Fruit fly (Drosophila melanogaster) whole organism, embryonic: ENCODE measurements around the gene Mocs1.

Source experiments
- Aef1 ChIP-seq: fragments of 200-800 bp; sonication (Bioruptor generic); IDR thresholded peaks from 3 replicates; pipeline ENCODE4 v1.3.6; 2022; ENCODE audit warnings: missing biosample characterization, missing genetic modification characterization
- Atf-2 ChIP-seq: fragments of 200-800 bp; sonication (Bioruptor generic); optimal IDR thresholded peaks from 2 replicates; lab custom pipeline; 2016; ENCODE audit warnings: missing biosample characterization, missing genetic modification characterization
- B-H1 ChIP-seq: fragments of 200-800 bp; sonication (Bioruptor generic); IDR thresholded peaks from 3 replicates; pipeline ENCODE4 v1.3.6; 2022; ENCODE audit warnings: missing biosample characterization, missing genetic modification characterization
- CG10267 ChIP-seq: fragments of 200-800 bp; sonication (Bioruptor generic); optimal IDR thresholded peaks from 2 replicates; lab custom pipeline; 2018; ENCODE audit warnings: missing biosample characterization, mild to moderate bottlenecking, missing genetic modification characterization, moderate library complexity
- CG10654 ChIP-seq: fragments of 200-800 bp; sonication (Bioruptor generic); optimal IDR thresholded peaks from 2 replicates; lab custom pipeline; 2016; ENCODE audit warnings: missing biosample characterization, missing genetic modification characterization
- CG11456 ChIP-seq: fragments of 200-800 bp; sonication (Bioruptor generic); IDR thresholded peaks from 3 replicates; pipeline ENCODE4 v1.3.6; 2022; ENCODE audit warnings: missing biosample characterization, missing genetic modification characterization
- CG12104 ChIP-seq: fragments of 200-800 bp; sonication (Bioruptor generic); optimal IDR thresholded peaks from 3 replicates; lab custom pipeline; 2016; ENCODE audit warnings: missing biosample characterization, missing genetic modification characterization
- CG13624 ChIP-seq: fragments of 200-800 bp; sonication (Bioruptor generic); optimal IDR thresholded peaks from 2 replicates; lab custom pipeline; 2016; ENCODE audit warnings: missing biosample characterization, missing genetic modification characterization
- CG14965 ChIP-seq: fragments of 200-800 bp; sonication (Bioruptor generic); optimal IDR thresholded peaks from 2 replicates; lab custom pipeline; 2016; ENCODE audit warnings: missing biosample characterization, missing genetic modification characterization, borderline replicate concordance
- CG15479 ChIP-seq: fragments of 200-800 bp; sonication (Bioruptor generic); optimal IDR thresholded peaks from 3 replicates; lab custom pipeline; 2019; ENCODE audit warnings: missing biosample characterization, mild to moderate bottlenecking, missing genetic modification characterization, moderate library complexity
- CG15514 ChIP-seq: fragments of 200-800 bp; sonication (Bioruptor generic); optimal IDR thresholded peaks from 3 replicates; lab custom pipeline; 2017; ENCODE audit warnings: missing biosample characterization, missing genetic modification characterization, mild to moderate bottlenecking, moderate library complexity, missing genetic modification reagents
- CG17361 ChIP-seq: fragments of 200-800 bp; sonication (Bioruptor generic); IDR thresholded peaks from 3 replicates; pipeline ENCODE4 v1.3.6; 2022; ENCODE audit warnings: missing biosample characterization, missing genetic modification characterization
- CG30020 ChIP-seq: fragments of 200-800 bp; optimal IDR thresholded peaks from 2 replicates; lab custom pipeline; 2019; ENCODE audit warnings: missing biosample characterization, mild to moderate bottlenecking, missing genetic modification characterization, moderate library complexity
- CG30403 ChIP-seq: fragments of 200-800 bp; sonication (Bioruptor generic); optimal IDR thresholded peaks from 3 replicates; lab custom pipeline; 2016; ENCODE audit warnings: missing biosample characterization, missing genetic modification characterization
- CG3281 ChIP-seq: fragments of 200-800 bp; sonication (Bioruptor generic); optimal IDR thresholded peaks from 3 replicates; lab custom pipeline; 2017; ENCODE audit warnings: missing biosample characterization, mild to moderate bottlenecking, missing genetic modification characterization
- CG4424 ChIP-seq: fragments of 200-800 bp; sonication (Bioruptor generic); optimal IDR thresholded peaks from 3 replicates; lab custom pipeline; 2016; ENCODE audit warnings: missing biosample characterization, missing genetic modification characterization
- CG4617 ChIP-seq: fragments of 200-800 bp; sonication (Bioruptor generic); optimal IDR thresholded peaks from 3 replicates; lab custom pipeline; 2016; ENCODE audit warnings: missing biosample characterization, missing genetic modification characterization, borderline replicate concordance
- CG7745 ChIP-seq: fragments of 200-800 bp; sonication (Bioruptor generic); optimal IDR thresholded peaks from 2 replicates; lab custom pipeline; 2018; ENCODE audit warnings: missing biosample characterization, mild to moderate bottlenecking, missing genetic modification characterization, moderate library complexity
- CG7928 ChIP-seq: fragments of 200-800 bp; sonication (Bioruptor generic); optimal IDR thresholded peaks from 2 replicates; lab custom pipeline; 2017; ENCODE audit warnings: missing biosample characterization, mild to moderate bottlenecking, missing genetic modification characterization
- CG8388 ChIP-seq: fragments of 200-800 bp; sonication (Bioruptor generic); optimal IDR thresholded peaks from 2 replicates; lab custom pipeline; 2019; ENCODE audit warnings: missing biosample characterization, mild to moderate bottlenecking, missing genetic modification characterization, moderate library complexity
- CG9437 ChIP-seq: fragments of 200-800 bp; sonication (Bioruptor generic); optimal IDR thresholded peaks from 2 replicates; lab custom pipeline; 2018; ENCODE audit warnings: missing biosample characterization, mild to moderate bottlenecking, missing genetic modification characterization
- Chrac-16 ChIP-seq: fragments of 200-800 bp; sonication (Bioruptor generic); optimal IDR thresholded peaks from 3 replicates; lab custom pipeline; 2016; ENCODE audit warnings: missing biosample characterization, missing genetic modification characterization
- Dp ChIP-seq: fragments of 200-800 bp; sonication (Bioruptor generic); optimal IDR thresholded peaks from 2 replicates; lab custom pipeline; 2018; ENCODE audit warnings: missing biosample characterization, mild to moderate bottlenecking, missing genetic modification characterization, moderate library complexity
- E2f1 ChIP-seq: fragments of 200-800 bp; sonication (Bioruptor generic); IDR thresholded peaks from 2 replicates; pipeline ENCODE4 v1.3.6; 2022; ENCODE audit warnings: missing biosample characterization, missing genetic modification characterization
- HmgZ ChIP-seq: fragments of 200-800 bp; sonication (Bioruptor generic); optimal IDR thresholded peaks from 2 replicates; lab custom pipeline; 2018; ENCODE audit warnings: missing biosample characterization, mild to moderate bottlenecking, missing genetic modification characterization
- Hmx ChIP-seq: fragments of 200-800 bp; sonication (Bioruptor generic); optimal IDR thresholded peaks from 2 replicates; lab custom pipeline; 2016; ENCODE audit warnings: missing biosample characterization, missing genetic modification characterization
- Lim3 ChIP-seq: fragments of 200-800 bp; sonication (Bioruptor generic); IDR thresholded peaks from 2 replicates; pipeline ENCODE4 v1.3.6; 2022; ENCODE audit warnings: missing biosample characterization, missing genetic modification characterization
- NC2α ChIP-seq: fragments of 200-800 bp; sonication (Bioruptor generic); optimal IDR thresholded peaks from 2 replicates; lab custom pipeline; 2016; ENCODE audit warnings: missing biosample characterization, missing genetic modification characterization
- Oaz ChIP-seq: fragments of 200-800 bp; sonication (Bioruptor generic); IDR thresholded peaks from 2 replicates; pipeline ENCODE4 v1.3.6; 2022; ENCODE audit warnings: missing biosample characterization, missing genetic modification characterization
- Stat92E ChIP-seq, 3 experiments: fragments of >200 bp in 2 of 3; fragments of 200-800 bp in 1 of 3; sonication (Bioruptor generic) in 1 of 3; optimal IDR thresholded peaks; 2 replicates each; lab custom pipeline; 2017 to 2019; ENCODE audit warnings: missing biosample characterization in 3 of 3, missing genetic modification characterization in 3 of 3, mild to moderate bottlenecking in 1 of 3, moderate library complexity in 1 of 3
- Taf1 ChIP-seq: fragments of 200-800 bp; sonication (Bioruptor generic); IDR thresholded peaks from 2 replicates; pipeline ENCODE4 v1.3.6; 2022; ENCODE audit warnings: missing biosample characterization, missing genetic modification characterization
- abd-A ChIP-seq: fragments of 200-800 bp; sonication (Bioruptor generic); optimal IDR thresholded peaks from 3 replicates; lab custom pipeline; 2019; ENCODE audit warnings: missing biosample characterization, mild to moderate bottlenecking, missing genetic modification characterization, moderate library complexity
- al ChIP-seq: fragments of 200-800 bp; sonication (Bioruptor generic); IDR thresholded peaks from 2 replicates; pipeline ENCODE4 v1.3.6; 2022; ENCODE audit warnings: missing biosample characterization, missing genetic modification characterization
- amos ChIP-seq: fragments of 200-800 bp; sonication (Bioruptor generic); IDR thresholded peaks from 2 replicates; pipeline ENCODE4 v1.3.6; 2022; ENCODE audit warnings: missing biosample characterization, missing genetic modification characterization; ENCODE audit not compliant: partially characterized antibody
- chn ChIP-seq: fragments of 200-800 bp; sonication (Bioruptor generic); optimal IDR thresholded peaks from 2 replicates; lab custom pipeline; 2016; ENCODE audit warnings: missing biosample characterization, missing genetic modification characterization
- fd64A ChIP-seq: fragments of 200-800 bp; sonication (Bioruptor generic); optimal IDR thresholded peaks from 3 replicates; lab custom pipeline; 2018; ENCODE audit warnings: missing biosample characterization, mild to moderate bottlenecking, missing genetic modification characterization
- fru ChIP-seq: fragments of >200 bp; optimal IDR thresholded peaks from 2 replicates; lab custom pipeline; 2017
- gce ChIP-seq: fragments of 200-800 bp; sonication (Bioruptor generic); IDR thresholded peaks from 3 replicates; pipeline ENCODE4 v1.3.6; 2022; ENCODE audit warnings: missing biosample characterization, missing genetic modification characterization
- her ChIP-seq: fragments of 200-800 bp; sonication (Bioruptor generic); optimal IDR thresholded peaks from 2 replicates; lab custom pipeline; 2016; ENCODE audit warnings: missing biosample characterization, missing genetic modification characterization
- hth ChIP-seq: fragments of >200 bp; optimal IDR thresholded peaks from 2 replicates; lab custom pipeline; 2017; ENCODE audit warnings: inconsistent platforms
- lbe ChIP-seq: fragments of 200-800 bp; sonication (Bioruptor generic); optimal IDR thresholded peaks from 2 replicates; lab custom pipeline; 2016; ENCODE audit warnings: missing biosample characterization, mild to moderate bottlenecking, missing genetic modification characterization
- oc ChIP-seq: fragments of 200-800 bp; sonication (Bioruptor generic); optimal IDR thresholded peaks from 2 replicates; lab custom pipeline; 2018; ENCODE audit warnings: missing biosample characterization, mild to moderate bottlenecking, missing genetic modification characterization, moderate library complexity
- org-1 ChIP-seq: fragments of 200-800 bp; sonication (Bioruptor generic); optimal IDR thresholded peaks from 2 replicates; lab custom pipeline; 2017; ENCODE audit warnings: missing biosample characterization, missing genetic modification characterization
- psq ChIP-seq: fragments of 200-800 bp; sonication (Bioruptor generic); optimal IDR thresholded peaks from 2 replicates; lab custom pipeline; 2017; ENCODE audit warnings: missing biosample characterization, missing genetic modification characterization
- slp2 ChIP-seq: fragments of 200-800 bp; sonication (Bioruptor generic); optimal IDR thresholded peaks from 2 replicates; lab custom pipeline; 2016; ENCODE audit warnings: missing biosample characterization, missing genetic modification characterization
- sob ChIP-seq: fragments of 200-800 bp; sonication (Bioruptor generic); IDR thresholded peaks from 2 replicates; pipeline ENCODE4 v1.3.6; 2022; ENCODE audit warnings: missing biosample characterization, missing genetic modification characterization
- tap ChIP-seq: fragments of 200-800 bp; optimal IDR thresholded peaks from 3 replicates; lab custom pipeline; 2019; ENCODE audit warnings: missing biosample characterization, mild to moderate bottlenecking, missing genetic modification characterization, moderate library complexity
- toy ChIP-seq: fragments of 200-800 bp; sonication (Bioruptor generic); IDR thresholded peaks from 2 replicates; pipeline ENCODE4 v1.3.6; 2022; ENCODE audit warnings: missing biosample characterization, missing genetic modification characterization
- zen ChIP-seq: fragments of 200-800 bp; sonication (Bioruptor generic); optimal IDR thresholded peaks from 3 replicates; lab custom pipeline; 2018; ENCODE audit warnings: missing biosample characterization, mild to moderate bottlenecking, missing genetic modification characterization, moderate library complexity
- zfh2 ChIP-seq: fragments of 200-800 bp; sonication (Bioruptor generic); optimal IDR thresholded peaks from 2 replicates; lab custom pipeline; 2016; ENCODE audit warnings: missing biosample characterization, missing genetic modification characterization

Mocs1 gene

DNA sequence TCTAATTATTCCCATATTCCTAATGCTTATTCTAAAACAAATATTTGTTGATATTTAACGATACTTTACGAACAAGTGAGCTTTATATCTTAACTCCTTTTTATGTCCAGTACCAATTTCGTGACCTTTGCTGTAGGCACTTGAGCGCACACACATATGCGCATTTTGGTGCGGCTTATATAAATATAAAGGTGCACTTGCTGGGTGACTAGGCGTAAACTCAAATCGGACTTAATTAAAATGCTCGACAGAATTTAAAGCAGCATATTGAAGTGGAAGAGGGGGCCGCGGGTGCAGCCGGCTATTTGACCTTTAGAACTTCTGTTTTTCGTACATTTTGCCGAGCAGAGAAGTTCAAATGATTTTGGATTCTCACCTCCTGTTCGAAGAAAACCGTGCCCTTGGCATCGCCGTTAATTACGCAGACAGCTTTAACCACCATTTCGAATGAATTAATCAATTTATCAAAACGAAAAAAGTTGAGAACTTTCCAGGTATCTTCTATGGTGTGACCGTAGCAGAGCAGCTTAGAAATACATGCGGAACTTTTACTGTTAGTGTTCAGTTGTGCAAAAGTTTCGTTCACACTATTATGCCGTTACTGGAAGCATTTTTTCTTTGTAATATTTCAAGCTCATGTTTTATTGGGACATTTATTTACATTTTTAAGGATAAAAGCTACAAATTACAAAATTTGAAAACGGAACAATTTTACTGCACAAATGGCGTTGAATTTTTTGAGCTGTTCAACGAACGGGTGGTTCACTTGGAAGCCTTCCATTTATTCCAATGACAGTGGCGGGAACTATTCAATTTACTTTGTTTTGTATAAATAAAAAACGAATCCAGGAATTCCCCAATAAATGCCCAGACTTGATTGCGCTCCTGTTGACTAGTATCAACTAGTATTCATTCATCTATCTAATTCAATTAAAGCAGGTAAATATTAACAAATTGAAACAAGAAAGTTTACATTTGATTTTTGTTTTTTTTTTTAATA is 43.2 kb downstream of the Mocs1 start, which contains the start of gene Sod1 (continued):
- TF ChIP-seq al (GFP tag; lab: Robert Waterston, UW) (no peak), HmgZ (no peak), tap (no peak), toy (GFP tag; lab: Robert Waterston, UW) (no peak), CG9437 (no peak), CG12104 (GFP tag; lab: Kevin White, UChicago) (no peak), lbe (GFP tag; lab: Kevin White, UChicago) (no peak), chn (GFP tag; lab: Kevin White, UChicago) (no peak), hth (lab: Kevin White, UChicago) (no peak), CG15479 (GFP tag; lab: Kevin White, UChicago) (no peak), Dp (GFP tag; lab: Kevin White, UChicago) (peak; percentile 73), CG10267 (tag; lab: Kevin White, UChicago) (no peak), CG3281 (no peak), E2f1 (GFP tag; lab: Robert Waterston, UW) (no peak), abd-A (no peak), Lim3 (GFP tag; lab: Robert Waterston, UW) (no peak), gce (no peak), slp2 (no peak), B-H1 (GFP tag; lab: Robert Waterston, UW) (no peak), CG8388 (GFP tag; lab: Kevin White, UChicago) (no peak), CG14965 (no peak), CG4424 (GFP tag; lab: Kevin White, UChicago) (no peak), Hmx (GFP tag; lab: Kevin White, UChicago) (no peak), org-1 (no peak), CG15514 (GFP tag; lab: Kevin White, UChicago) (peak; percentile 98), CG30020 (tag; lab: Kevin White, UChicago) (peak; percentile 10), zfh2 (GFP tag; lab: Kevin White, UChicago) (no peak), CG4617 (peak; percentile 40), CG30403 (no peak), amos (GFP tag; lab: Robert Waterston, UW) (no peak), fd64A (no peak), Taf1 (GFP tag; lab: Robert Waterston, UW) (no peak), CG7928 (GFP tag; lab: Kevin White, UChicago) (no peak), oc (no peak), CG7745 (tag; lab: Kevin White, UChicago) (no peak), Chrac-16 (GFP tag; lab: Kevin White, UChicago) (no peak), CG10654 (GFP tag; lab: Kevin White, UChicago) (no peak), zen (tag; lab: Kevin White, UChicago) (no peak), fru (lab: Kevin White, UChicago) (no peak), Aef1 (GFP tag; lab: Robert Waterston, UW) (no peak), Atf-2 (GFP tag; lab: Kevin White, UChicago) (no peak), NC2α (GFP tag; lab: Kevin White, UChicago) (no peak), CG11456 (GFP tag; lab: Robert Waterston, UW) (no peak), sob (GFP tag; lab: Robert Waterston, UW) (no peak), psq (GFP tag; lab: Kevin White, UChicago) (no peak), her (no peak), Stat92E (GFP tag; optimal IDR thresholded peaks at IDR 0.05; lab: Kevin White, UChicago) (no peak), Oaz (GFP tag; lab: Robert Waterston, UW) (no peak), CG13624 (GFP tag; lab: Kevin White, UChicago) (peak; percentile 2), CG17361 (no peak)
